Worm (Caenorhabditis elegans) whole organism, young adult: ENCODE measurements around the gene cox-17.

Experiments
- F22D6.2 ChIP-seq: sonication (generic microtip); optimal IDR thresholded peaks from 2 replicates; lab custom pipeline; 2016; ENCODE audit warnings: mild to moderate bottlenecking, missing genetic modification characterization, missing compliant biosample characterization
- F52B5.7 ChIP-seq: sonication (generic microtip); optimal IDR thresholded peaks from 2 replicates; lab custom pipeline; 2016; ENCODE audit warnings: mild to moderate bottlenecking, missing genetic modification characterization, missing compliant biosample characterization
- Y53G8AR.9 ChIP-seq: fragments of 200-800 bp; sonication (Bioruptor generic); conservative IDR thresholded peaks from 2 replicates; pipeline ENCODE4 v1.3.6; 2022; ENCODE audit warnings: missing genetic modification reagents, missing genetic modification characterization, missing compliant biosample characterization
- ama-1 ChIP-seq, 3 experiments: fragments of 150-350 bp in 1 of 3; sonication (generic microtip) in 2 of 3; optimal IDR thresholded peaks; 2 replicates each; lab custom pipeline; 2014 to 2018; ENCODE audit warnings: missing biosample characterization in 2 of 3, missing genetic modification characterization in 2 of 3, missing genetic modification reagents in 2 of 3
- bed-1 ChIP-seq: fragments of 200-800 bp; sonication (Bioruptor generic); IDR thresholded peaks from 2 replicates; pipeline ENCODE4 v1.3.6; 2022; ENCODE audit warnings: missing genetic modification reagents, missing genetic modification characterization, missing compliant biosample characterization
- ceh-91 ChIP-seq: fragments of 200-800 bp; sonication (Bioruptor generic); IDR thresholded peaks from 2 replicates; pipeline ENCODE4 v1.3.6; 2022; ENCODE audit warnings: missing genetic modification reagents, missing genetic modification characterization, missing compliant biosample characterization
- fkh-3 ChIP-seq: sonication (generic microtip); optimal IDR thresholded peaks from 2 replicates; lab custom pipeline; 2016; ENCODE audit warnings: mild to moderate bottlenecking, missing genetic modification characterization, missing compliant biosample characterization
- hmg-1.2 ChIP-seq: fragments of 200-800 bp; sonication (Bioruptor generic); IDR thresholded peaks from 2 replicates; pipeline ENCODE4 v1.3.6; 2022; ENCODE audit warnings: missing genetic modification reagents, missing genetic modification characterization, missing compliant biosample characterization
- let-607 ChIP-seq, 2 experiments: fragments of 200-800 bp in 1 of 2; sonication (Bioruptor generic) in 1 of 2; sonication (generic microtip) in 1 of 2; optimal IDR thresholded peaks; 2 replicates each; lab custom pipeline; 2016 to 2018; ENCODE audit warnings: mild to moderate bottlenecking in 2 of 2, missing compliant biosample characterization in 2 of 2, missing genetic modification characterization in 2 of 2, moderate library complexity in 2 of 2, missing genotype in 1 of 2
- lsy-27 ChIP-seq: sonication (generic microtip); optimal IDR thresholded peaks from 2 replicates; lab custom pipeline; 2017; ENCODE audit warnings: missing genetic modification characterization, mild to moderate bottlenecking, missing compliant biosample characterization, antibody characterized with exemption, missing genotype, borderline replicate concordance; ENCODE audit not compliant: insufficient read depth
- nhr-27 ChIP-seq: fragments of 200-800 bp; sonication (Bioruptor generic); optimal IDR thresholded peaks from 2 replicates; lab custom pipeline; 2018; ENCODE audit warnings: mild to moderate bottlenecking, missing genetic modification characterization, moderate library complexity, missing compliant biosample characterization
- pbrm-1 ChIP-seq: fragments of 200-800 bp; sonication (Bioruptor generic); IDR thresholded peaks from 2 replicates; pipeline ENCODE4 v1.3.6; 2022; ENCODE audit warnings: missing genetic modification reagents, missing genetic modification characterization, missing compliant biosample characterization
- snpc-1.3 ChIP-seq: sonication (generic microtip); optimal IDR thresholded peaks from 2 replicates; lab custom pipeline; 2017; ENCODE audit warnings: missing genetic modification characterization, mild to moderate bottlenecking, missing compliant biosample characterization, antibody characterized with exemption, moderate library complexity, missing genotype, missing genetic modification reagents; ENCODE audit not compliant: insufficient read depth

ce11 chrIII:145078-145477 is 45.7 kb upstream of the cox-17 start, which contains the start of the genes T17A3.12 and fbxb-83:
- TF ChIP-seq F22D6.2 (tag; lab: Kevin White, UChicago) = no peak
- no peak for TF ChIP-seq let-607 (tag; optimal IDR thresholded peaks at IDR 0.05; lab: Kevin White, UChicago)
- TF ChIP-seq hmg-1.2 (GFP tag; lab: Robert Waterston, UW) = no peak
- TF ChIP-seq F52B5.7 = no peak
- TF ChIP-seq Y53G8AR.9 (GFP tag; lab: Robert Waterston, UW) = no peak
- TF ChIP-seq bed-1 = no peak
- no peak for TF ChIP-seq snpc-1.3 (tag; lab: Kevin White, UChicago)
- TF ChIP-seq ceh-91 = no peak
- TF ChIP-seq ama-1 (optimal IDR thresholded peaks at IDR 0.05; lab: Kevin White, UChicago) = no peak
- TF ChIP-seq ama-1 (GFP tag; optimal IDR thresholded peaks at IDR 0.05; lab: Kevin White, UChicago) = no peak
- no peak for TF ChIP-seq lsy-27 (tag; lab: Kevin White, UChicago)
- no peak for TF ChIP-seq pbrm-1 (GFP tag; lab: Robert Waterston, UW)
- TF ChIP-seq fkh-3 (tag; lab: Kevin White, UChicago) = no peak
- TF ChIP-seq nhr-27 = no peak
